Worm (Caenorhabditis elegans) whole organism, midembryonic: ENCODE measurements around the gene C17F4.11.

ENCODE experiments used
- T22C8.4 ChIP-seq: fragments of 200-800 bp; sonication (Bioruptor generic); IDR thresholded peaks from 2 replicates; pipeline ENCODE4 v1.3.6; 2022; ENCODE audit warnings: missing genetic modification characterization, missing compliant biosample characterization
- cog-1 ChIP-seq: sonication (generic microtip); optimal IDR thresholded peaks from 2 replicates; lab custom pipeline; 2016; ENCODE audit warnings: missing genetic modification characterization, missing compliant biosample characterization
- flt-1 ChIP-seq: fragments of 200-800 bp; sonication (Bioruptor generic); IDR thresholded peaks from 2 replicates; pipeline ENCODE4 v1.3.6; 2022; ENCODE audit warnings: missing genetic modification characterization, missing compliant biosample characterization
- klf-2 ChIP-seq: fragments of 200-800 bp; sonication (Bioruptor generic); conservative IDR thresholded peaks from 2 replicates; pipeline ENCODE4 v1.3.6; 2022; ENCODE audit warnings: missing genetic modification reagents, missing genetic modification characterization, missing compliant biosample characterization
- med-1 ChIP-seq: sonication (generic microtip); optimal IDR thresholded peaks from 2 replicates; lab custom pipeline; 2017; ENCODE audit warnings: missing genetic modification characterization, mild to moderate bottlenecking, missing compliant biosample characterization, antibody characterized with exemption, missing genetic modification reagents; ENCODE audit not compliant: insufficient read depth
- ref-1 ChIP-seq: fragments of 200-800 bp; sonication (Bioruptor generic); conservative IDR thresholded peaks from 2 replicates; pipeline ENCODE4 v1.3.6; 2022; ENCODE audit warnings: missing genetic modification reagents, missing genetic modification characterization, missing compliant biosample characterization
- tab-1 ChIP-seq: fragments of 200-800 bp; sonication (Bioruptor generic); IDR thresholded peaks from 2 replicates; pipeline ENCODE4 v1.3.6; 2022; ENCODE audit warnings: missing genetic modification characterization, missing compliant biosample characterization
- ztf-23 ChIP-seq: fragments of 200-800 bp; sonication (Bioruptor generic); IDR thresholded peaks from 2 replicates; pipeline ENCODE4 v1.3.6; 2022; ENCODE audit warnings: missing genetic modification reagents, missing genetic modification characterization, missing compliant biosample characterization
- ztf-29 ChIP-seq: fragments of 200-800 bp; sonication (Bioruptor generic); IDR thresholded peaks from 2 replicates; pipeline ENCODE4 v1.3.6; 2022; ENCODE audit warnings: missing genetic modification reagents, missing genetic modification characterization, missing compliant biosample characterization

Gene C17F4.11

DNA sequence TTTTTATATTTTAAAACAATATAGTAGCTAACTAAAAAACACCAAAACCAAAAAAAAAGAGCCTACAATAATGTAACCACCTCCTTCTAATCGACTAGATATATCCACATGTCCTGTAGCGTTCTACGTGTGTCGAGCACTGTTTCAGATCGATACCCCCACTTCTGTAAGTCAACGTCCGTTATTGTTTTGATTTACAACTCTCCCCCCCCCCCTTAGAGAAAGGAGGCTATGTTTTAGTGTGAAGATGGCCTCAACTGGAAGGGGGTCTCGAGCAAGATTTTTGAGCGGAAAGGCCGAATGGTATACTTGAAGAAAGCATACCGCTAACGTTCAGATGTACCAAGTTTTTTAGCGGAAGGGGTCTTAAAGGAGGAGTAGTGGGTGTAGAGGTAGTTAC lies 40.4 kb downstream of the C17F4.11 start, which contains the start of gene F02E11.4:
F02E11.4 (minus strand) TSS at position 101 of the 400 bp plus-strand sequence.
- TF ChIP-seq flt-1 (GFP tag; lab: Robert Waterston, UW) (no peak), cog-1 (no peak), ztf-29 (GFP tag; lab: Robert Waterston, UW) (no peak), klf-2 (GFP tag; lab: Robert Waterston, UW) (no peak), T22C8.4 (GFP tag; lab: Robert Waterston, UW) (no peak), med-1 (GFP tag; lab: Kevin White, UChicago) (no peak), tab-1 (GFP tag; lab: Robert Waterston, UW) (no peak), ztf-23 (GFP tag; lab: Robert Waterston, UW) (no peak), ref-1 (GFP tag; lab: Robert Waterston, UW) (no peak)

ce11 chrII:3278634-3279033 lies 41.4 kb downstream of the C17F4.11 start, which contains the start of gene wht-4:
wht-4 (plus strand) TSS chrII:3278934.
- TF ChIP-seq med-1 (GFP tag; lab: Kevin White, UChicago) (no peak), klf-2 (GFP tag; lab: Robert Waterston, UW) (no peak), ztf-29 (GFP tag; lab: Robert Waterston, UW) (no peak), flt-1 (GFP tag; lab: Robert Waterston, UW) (no peak), tab-1 (GFP tag; lab: Robert Waterston, UW) (no peak), cog-1 (no peak), ztf-23 (GFP tag; lab: Robert Waterston, UW) (no peak), T22C8.4 (GFP tag; lab: Robert Waterston, UW) (no peak), ref-1 (GFP tag; lab: Robert Waterston, UW) (no peak)

DNA sequence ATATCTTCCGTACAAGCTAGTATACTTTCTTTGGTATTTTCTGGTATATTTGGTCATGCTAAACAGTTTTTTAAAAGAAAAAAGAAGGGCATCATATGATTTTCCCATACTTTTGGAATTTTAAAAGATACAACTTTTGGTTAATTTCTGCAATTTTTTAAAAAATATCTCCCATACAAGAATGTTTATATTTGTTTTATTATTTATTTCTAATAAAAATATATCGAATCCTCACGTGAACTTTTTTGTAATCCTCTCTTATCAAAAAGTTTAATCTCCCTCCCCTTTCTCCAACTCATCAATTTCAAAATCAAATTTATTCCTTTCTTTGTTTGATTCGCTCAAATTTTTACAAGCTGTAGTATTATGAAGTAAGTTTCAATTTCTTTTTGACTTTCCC lies 45.1 kb downstream of the C17F4.11 start, which contains the start of gene nep-13:
nep-13 (plus strand) TSS at position 301 of the 400 bp plus-strand sequence.
- TF ChIP-seq flt-1 (GFP tag; lab: Robert Waterston, UW) (no peak), T22C8.4 (GFP tag; lab: Robert Waterston, UW) (no peak), ztf-29 (GFP tag; lab: Robert Waterston, UW) (no peak), med-1 (GFP tag; lab: Kevin White, UChicago) (no peak), tab-1 (GFP tag; lab: Robert Waterston, UW) (no peak), ztf-23 (GFP tag; lab: Robert Waterston, UW) (no peak)

- TF ChIP-seq tab-1 (GFP tag; lab: Robert Waterston, UW): no peak
- no peak for TF ChIP-seq ztf-23 (GFP tag; lab: Robert Waterston, UW)
Measured at ce11 chrII:3284558-3284957, 47.3 kb downstream of the C17F4.11 start, which contains the start of gene scl-15. scl-15 (minus strand) TSS chrII:3284658.

ce11 chrII:3287073-3287472 lies 49.8 kb downstream of the C17F4.11 start, which contains the start of gene sri-63:
sri-63 (plus strand) TSS chrII:3287373.
- no peak for TF ChIP-seq ztf-23 (GFP tag; lab: Robert Waterston, UW)
- no peak for TF ChIP-seq cog-1
- TF ChIP-seq klf-2 (GFP tag; lab: Robert Waterston, UW): no peak
- TF ChIP-seq ztf-29 (GFP tag; lab: Robert Waterston, UW): no peak
- TF ChIP-seq med-1 (GFP tag; lab: Kevin White, UChicago): no peak
- TF ChIP-seq tab-1 (GFP tag; lab: Robert Waterston, UW): no peak
